Fruit fly (Drosophila melanogaster) whole organism, adult: ENCODE results near the gene CG43446.

Source experiments
- CG11617 ChIP-seq: fragments of 200-800 bp; sonication (Bioruptor generic); optimal IDR thresholded peaks from 2 replicates; lab custom pipeline; 2017; ENCODE audit warnings: mild to moderate bottlenecking, missing biosample characterization, missing genetic modification reagents, missing genetic modification characterization
- CG12768 ChIP-seq: fragments of 200-800 bp; sonication (Bioruptor generic); optimal IDR thresholded peaks from 2 replicates; lab custom pipeline; 2017; ENCODE audit warnings: missing biosample characterization, missing genetic modification characterization, mild to moderate bottlenecking, moderate library complexity, missing genetic modification reagents
- CG14711 ChIP-seq: fragments of 200-800 bp; sonication (Bioruptor generic); optimal IDR thresholded peaks from 2 replicates; lab custom pipeline; 2018; ENCODE audit warnings: missing biosample characterization, mild to moderate bottlenecking, missing genetic modification characterization, moderate library complexity
- CG1620 ChIP-seq: fragments of 200-800 bp; sonication (Bioruptor generic); optimal IDR thresholded peaks from 2 replicates; lab custom pipeline; 2016; ENCODE audit warnings: missing biosample characterization, missing genetic modification characterization
- CG33017 ChIP-seq: fragments of 200-800 bp; sonication (Bioruptor generic); optimal IDR thresholded peaks from 2 replicates; lab custom pipeline; 2018; ENCODE audit warnings: missing biosample characterization, mild to moderate bottlenecking, missing genetic modification characterization, moderate library complexity
- CG5204 ChIP-seq: fragments of 200-800 bp; sonication (Bioruptor generic); optimal IDR thresholded peaks from 2 replicates; lab custom pipeline; 2016; ENCODE audit warnings: missing biosample characterization, missing genetic modification characterization
- CG7045 ChIP-seq: fragments of 200-800 bp; sonication (Bioruptor generic); optimal IDR thresholded peaks from 2 replicates; lab custom pipeline; 2017; ENCODE audit warnings: missing biosample characterization, mild to moderate bottlenecking, missing genetic modification characterization
- CG7101 ChIP-seq: fragments of 200-800 bp; sonication (Bioruptor generic); optimal IDR thresholded peaks from 2 replicates; lab custom pipeline; 2018; ENCODE audit warnings: missing biosample characterization, mild to moderate bottlenecking, missing genetic modification characterization, moderate library complexity
- Clk ChIP-seq: fragments of 200-800 bp; sonication (Bioruptor generic); optimal IDR thresholded peaks from 2 replicates; lab custom pipeline; 2017; ENCODE audit warnings: missing biosample characterization, missing genetic modification characterization
- Crg-1 ChIP-seq: fragments of 200-800 bp; sonication (Bioruptor generic); optimal IDR thresholded peaks from 2 replicates; lab custom pipeline; 2016; ENCODE audit warnings: missing biosample characterization, missing genetic modification characterization
- Hr96 ChIP-seq: fragments of 200-800 bp; sonication (Bioruptor generic); optimal IDR thresholded peaks from 2 replicates; lab custom pipeline; 2016; ENCODE audit warnings: missing biosample characterization, missing genetic modification characterization
- Mnt ChIP-seq: fragments of 200-800 bp; sonication (Bioruptor generic); optimal IDR thresholded peaks from 2 replicates; lab custom pipeline; 2016; ENCODE audit warnings: missing biosample characterization, mild to moderate bottlenecking, missing genetic modification characterization
- bab1 ChIP-seq: fragments of 200-800 bp; sonication (Bioruptor generic); optimal IDR thresholded peaks from 3 replicates; lab custom pipeline; 2019; ENCODE audit warnings: missing biosample characterization, mild to moderate bottlenecking, missing genetic modification characterization, moderate library complexity
- cic ChIP-seq: fragments of 200-800 bp; sonication (Bioruptor generic); optimal IDR thresholded peaks from 2 replicates; lab custom pipeline; 2017; ENCODE audit warnings: missing biosample characterization, mild to moderate bottlenecking, missing genetic modification characterization, moderate library complexity
- cnc ChIP-seq, 2 experiments: fragments of >200 bp; optimal IDR thresholded peaks; 2 replicates each; lab custom pipeline; 2017
- kay ChIP-seq: fragments of 200-800 bp; sonication (Bioruptor generic); peaks from one replicate; lab custom pipeline; 2016; ENCODE audit warnings: missing biosample characterization, missing genetic modification characterization, borderline replicate concordance
- ovo ChIP-seq: fragments of 200-800 bp; sonication (Bioruptor generic); optimal IDR thresholded peaks from 2 replicates; lab custom pipeline; 2016; ENCODE audit warnings: missing biosample characterization, missing genetic modification characterization
- pad ChIP-seq: fragments of 200-800 bp; sonication (Bioruptor generic); optimal IDR thresholded peaks from 3 replicates; lab custom pipeline; 2017; ENCODE audit warnings: missing biosample characterization, missing genetic modification characterization, mild to moderate bottlenecking, moderate library complexity, missing genetic modification reagents
- tj ChIP-seq: fragments of 200-800 bp; sonication (Bioruptor generic); optimal IDR thresholded peaks from 3 replicates; lab custom pipeline; 2017; ENCODE audit warnings: missing biosample characterization, mild to moderate bottlenecking, missing genetic modification characterization, moderate library complexity
- toe ChIP-seq: fragments of 200-800 bp; sonication (Bioruptor generic); optimal IDR thresholded peaks from 2 replicates; lab custom pipeline; 2016; ENCODE audit warnings: missing biosample characterization, missing genetic modification characterization

Gene CG43446

dm6 chr3R:20976649-20977048 is 11.1 kb downstream of the CG43446 start:
- TF ChIP-seq pad (no peak), CG5204 (GFP tag; lab: Kevin White, UChicago) (no peak), CG7101 (no peak), CG12768 (no peak), ovo (GFP tag; lab: Kevin White, UChicago) (no peak), toe (GFP tag; lab: Kevin White, UChicago) (no peak), bab1 (GFP tag; lab: Kevin White, UChicago) (no peak), CG7045 (no peak), CG11617 (GFP tag; lab: Kevin White, UChicago) (no peak), CG14711 (no peak)

DNA sequence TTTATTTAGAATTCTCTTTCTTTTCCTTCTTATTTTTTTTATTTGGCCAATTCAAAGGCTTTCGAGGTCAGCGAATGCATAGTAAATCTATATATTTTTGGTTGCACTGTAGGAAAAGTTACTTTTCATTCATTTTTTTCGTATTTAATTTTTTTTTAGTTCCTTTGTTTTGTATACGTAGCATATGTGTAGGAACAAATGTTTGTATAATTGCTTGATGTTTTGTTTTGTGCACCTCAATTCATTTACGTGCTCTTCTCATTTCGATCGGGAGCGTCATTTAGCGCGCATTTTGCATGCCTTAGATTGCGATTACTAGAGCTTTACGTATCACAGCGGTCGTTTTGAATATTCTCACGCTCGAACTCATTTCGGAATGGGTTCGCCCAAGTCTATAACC is 24.8 kb downstream of the CG43446 start:
- no peak for TF ChIP-seq CG5204 (GFP tag; lab: Kevin White, UChicago)
- TF ChIP-seq tj (GFP tag; lab: Kevin White, UChicago): no peak
- no peak for TF ChIP-seq CG7045
- no peak for TF ChIP-seq Hr96 (GFP tag; lab: Kevin White, UChicago)
- TF ChIP-seq ovo (GFP tag; lab: Kevin White, UChicago): no peak
- TF ChIP-seq pad: no peak
- no peak for TF ChIP-seq CG33017 (tag; lab: Kevin White, UChicago)
- TF ChIP-seq kay (GFP tag; lab: Kevin White, UChicago): peak; percentile 52
- no peak for TF ChIP-seq cnc (optimal IDR thresholded peaks at IDR 0.05; lab: Kevin White, UChicago)
- no peak for TF ChIP-seq Clk
- peak; percentile 12 for TF ChIP-seq CG11617 (GFP tag; lab: Kevin White, UChicago)
- no peak for TF ChIP-seq CG7101
- TF ChIP-seq Crg-1 (GFP tag; lab: Kevin White, UChicago): no peak
- TF ChIP-seq Mnt (GFP tag; lab: Kevin White, UChicago): no peak
- no peak for TF ChIP-seq CG14711
- TF ChIP-seq toe (GFP tag; lab: Kevin White, UChicago): no peak
- peak; percentile 87 for TF ChIP-seq cic

DNA sequence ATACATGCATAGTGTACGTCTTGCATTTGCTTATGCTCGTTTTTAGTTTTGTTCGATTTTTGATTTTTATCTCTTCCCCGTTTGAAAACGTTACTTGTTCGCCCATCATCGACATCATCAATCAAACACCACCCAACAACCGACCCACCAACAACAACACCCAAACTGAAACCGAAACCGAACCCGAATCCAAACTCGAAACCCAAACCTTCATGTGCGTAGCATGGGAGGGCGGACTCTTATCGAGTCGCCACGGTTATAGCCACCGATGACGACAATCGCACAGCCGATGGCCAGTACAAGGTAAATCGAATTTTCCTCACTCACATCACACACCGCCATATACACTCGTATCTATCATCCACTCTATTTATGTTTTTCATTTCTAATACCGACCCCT is 25.7 kb downstream of the CG43446 start:
- TF ChIP-seq CG11617 (GFP tag; lab: Kevin White, UChicago) (no peak), kay (GFP tag; lab: Kevin White, UChicago) (no peak), tj (GFP tag; lab: Kevin White, UChicago) (no peak), ovo (GFP tag; lab: Kevin White, UChicago) (no peak)

DNA sequence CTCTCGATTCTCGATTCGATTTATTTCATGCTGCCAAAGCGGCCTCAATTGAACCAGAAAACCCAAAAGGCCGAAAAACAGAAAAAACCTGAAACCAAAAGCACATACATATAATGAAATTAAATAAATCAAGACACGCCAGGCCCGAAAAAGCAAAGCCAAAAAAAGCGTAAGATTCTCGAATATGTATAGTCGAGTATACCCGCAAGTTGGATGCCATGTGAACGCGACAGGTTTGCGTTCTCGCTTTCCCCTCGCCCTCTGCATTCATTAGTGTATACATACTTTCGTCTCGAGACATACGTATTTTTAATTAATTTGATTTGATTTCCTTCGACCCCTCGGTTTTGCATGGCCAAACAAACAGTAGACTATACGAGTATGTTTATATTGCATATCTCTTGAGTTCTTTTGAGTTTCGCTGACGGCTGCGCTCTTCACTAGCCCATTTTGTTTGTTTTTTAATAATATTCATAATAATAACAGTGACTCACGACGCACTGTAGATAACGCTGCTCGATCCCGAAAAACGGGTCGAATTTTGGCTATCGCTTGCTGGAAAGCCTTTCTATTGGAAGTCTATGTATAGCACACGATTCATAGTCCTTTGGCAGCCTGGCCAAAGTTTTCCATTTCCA is 26.7 kb downstream of the CG43446 start:
- TF ChIP-seq Clk (no peak), bab1 (GFP tag; lab: Kevin White, UChicago) (no peak), CG7045 (no peak), ovo (GFP tag; lab: Kevin White, UChicago) (no peak), Crg-1 (GFP tag; lab: Kevin White, UChicago) (no peak), cnc (optimal IDR thresholded peaks at IDR 0.05; lab: Kevin White, UChicago) (no peak), Mnt (GFP tag; lab: Kevin White, UChicago) (no peak), toe (GFP tag; lab: Kevin White, UChicago) (no peak), CG12768 (peak; percentile 22), kay (GFP tag; lab: Kevin White, UChicago) (peak; percentile 22), CG1620 (GFP tag; lab: Kevin White, UChicago) (no peak), CG14711 (no peak), Hr96 (GFP tag; lab: Kevin White, UChicago) (no peak), pad (no peak), cic (peak; percentile 42), CG33017 (tag; lab: Kevin White, UChicago) (no peak), CG11617 (GFP tag; lab: Kevin White, UChicago) (no peak), tj (GFP tag; lab: Kevin White, UChicago) (peak; percentile 75), CG5204 (GFP tag; lab: Kevin White, UChicago) (no peak), CG7101 (no peak)

dm6 chr3R:20958599-20959150 is 29.1 kb downstream of the CG43446 start:
- TF ChIP-seq cic (no peak), pad (peak; percentile 89), Mnt (GFP tag; lab: Kevin White, UChicago) (peak; percentile 25), Clk (peak; percentile 13), CG5204 (GFP tag; lab: Kevin White, UChicago) (no peak), ovo (GFP tag; lab: Kevin White, UChicago) (peak; percentile 60), CG7101 (no peak)

dm6 chr3R:20956875-20957874 is 30.6 kb downstream of the CG43446 start:
- TF ChIP-seq Clk: peak; percentile 90
- peak; percentile 94 for TF ChIP-seq CG12768
- peak; percentile 86 for TF ChIP-seq pad
- TF ChIP-seq CG1620 (GFP tag; lab: Kevin White, UChicago): peak; percentile 88
- TF ChIP-seq CG7045: peak; percentile 95
- TF ChIP-seq kay (GFP tag; lab: Kevin White, UChicago): peak; percentile 97
- peak; percentile 82 for TF ChIP-seq Hr96 (GFP tag; lab: Kevin White, UChicago)
- peak; percentile 89 for TF ChIP-seq bab1 (GFP tag; lab: Kevin White, UChicago)
- TF ChIP-seq Crg-1 (GFP tag; lab: Kevin White, UChicago): peak; percentile 71
- peak; percentile 90 for TF ChIP-seq CG7101
- TF ChIP-seq ovo (GFP tag; lab: Kevin White, UChicago): peak; percentile 77
- TF ChIP-seq CG11617 (GFP tag; lab: Kevin White, UChicago): peak; percentile 98
- no peak for TF ChIP-seq CG5204 (GFP tag; lab: Kevin White, UChicago)
- TF ChIP-seq cic: peak; percentile 46
- peak; percentile 69 for TF ChIP-seq CG14711
- no peak for TF ChIP-seq cnc (optimal IDR thresholded peaks at IDR 0.05; lab: Kevin White, UChicago)
- peak; percentile 77 for TF ChIP-seq tj (GFP tag; lab: Kevin White, UChicago)
- TF ChIP-seq Mnt (GFP tag; lab: Kevin White, UChicago): peak; percentile 71
- TF ChIP-seq toe (GFP tag; lab: Kevin White, UChicago): peak; percentile 92
- TF ChIP-seq CG33017 (tag; lab: Kevin White, UChicago): peak; percentile 86
